Worm (Caenorhabditis elegans) whole organism, L2 larva: ENCODE data around the gene bcl-7.

Experiments
- C34F6.9 ChIP-seq: fragments of 150-350 bp; optimal IDR thresholded peaks from 2 replicates; lab custom pipeline; 2014; ENCODE audit warnings: missing biosample characterization, missing genetic modification characterization
- F13H6.1 ChIP-seq: sonication (generic microtip); optimal IDR thresholded peaks from 2 replicates; lab custom pipeline; 2016; ENCODE audit warnings: missing genetic modification characterization, missing compliant biosample characterization
- R02D3.7 ChIP-seq: fragments of 150-350 bp; optimal IDR thresholded peaks from 2 replicates; lab custom pipeline; 2014; ENCODE audit warnings: missing biosample characterization, missing genetic modification characterization
- Y55F3AM.14 ChIP-seq: fragments of 200-800 bp; sonication (Bioruptor generic); optimal IDR thresholded peaks from 2 replicates; lab custom pipeline; 2018; ENCODE audit warnings: mild to moderate bottlenecking, missing genetic modification characterization, missing compliant biosample characterization
- ZK546.5 ChIP-seq: sonication (generic microtip); optimal IDR thresholded peaks from 2 replicates; lab custom pipeline; 2017; ENCODE audit warnings: missing biosample characterization, missing genetic modification characterization
- alr-1 ChIP-seq: fragments of 150-350 bp; optimal IDR thresholded peaks from 2 replicates; lab custom pipeline; 2014; ENCODE audit warnings: missing biosample characterization, missing genetic modification characterization
- aly-2 ChIP-seq: fragments of 150-350 bp; optimal IDR thresholded peaks from 2 replicates; lab custom pipeline; 2014; ENCODE audit warnings: missing biosample characterization, missing genetic modification characterization
- ama-1 ChIP-seq: fragments of 150-350 bp; optimal IDR thresholded peaks from 2 replicates; lab custom pipeline; 2018; ENCODE audit warnings: inconsistent platforms
- blmp-1 ChIP-seq: sonication (generic microtip); optimal IDR thresholded peaks from 2 replicates; lab custom pipeline; 2017; ENCODE audit warnings: missing genetic modification characterization, mild to moderate bottlenecking, missing compliant biosample characterization, antibody characterized with exemption, moderate library complexity; ENCODE audit not compliant: insufficient read depth
- ceh-82 ChIP-seq: fragments of 150-350 bp; optimal IDR thresholded peaks from 2 replicates; lab custom pipeline; 2014; ENCODE audit warnings: missing biosample characterization, missing genetic modification characterization
- crh-2 ChIP-seq: sonication (generic microtip); optimal IDR thresholded peaks from 2 replicates; lab custom pipeline; 2017; ENCODE audit warnings: missing biosample characterization, missing genetic modification characterization
- dmd-4 ChIP-seq: sonication (generic microtip); optimal IDR thresholded peaks from 2 replicates; lab custom pipeline; 2017; ENCODE audit warnings: missing biosample characterization, missing genetic modification characterization
- egl-27 ChIP-seq: sonication (generic microtip); optimal IDR thresholded peaks from 3 replicates; lab custom pipeline; 2017; ENCODE audit warnings: missing biosample characterization, missing genetic modification reagents, missing genetic modification characterization
- elt-1 ChIP-seq: fragments of 150-350 bp; optimal IDR thresholded peaks from 2 replicates; lab custom pipeline; 2014; ENCODE audit warnings: missing biosample characterization, missing genetic modification characterization
- elt-3 ChIP-seq: sonication (generic microtip); optimal IDR thresholded peaks from 2 replicates; lab custom pipeline; 2017; ENCODE audit warnings: missing biosample characterization, missing genetic modification characterization
- fos-1 ChIP-seq: fragments of 150-350 bp; optimal IDR thresholded peaks from 2 replicates; lab custom pipeline; 2014; ENCODE audit warnings: missing biosample characterization, missing genetic modification characterization
- gmeb-1 ChIP-seq: fragments of 150-350 bp; optimal IDR thresholded peaks from 2 replicates; lab custom pipeline; 2014; ENCODE audit warnings: missing biosample characterization, missing genetic modification characterization
- lin-11 ChIP-seq: fragments of 150-350 bp; sonication (generic microtip); optimal IDR thresholded peaks from 2 replicates; lab custom pipeline; 2014; ENCODE audit warnings: missing biosample characterization, missing genetic modification characterization, inconsistent platforms, mixed read lengths
- lin-13 ChIP-seq: fragments of 150-350 bp; optimal IDR thresholded peaks from 2 replicates; lab custom pipeline; 2014; ENCODE audit warnings: missing biosample characterization, missing genetic modification reagents, missing genetic modification characterization
- lin-39 ChIP-seq: fragments of 150-350 bp; optimal IDR thresholded peaks from 2 replicates; lab custom pipeline; 2014; ENCODE audit warnings: missing biosample characterization, missing genetic modification reagents, missing genetic modification characterization
- lsy-2 ChIP-seq, 2 experiments: fragments of 150-350 bp in 1 of 2; sonication (generic microtip) in 1 of 2; optimal IDR thresholded peaks; 2 replicates each; lab custom pipeline; 2014 to 2017; ENCODE audit warnings: missing biosample characterization in 2 of 2, missing genetic modification characterization in 2 of 2
- mbf-1 ChIP-seq: sonication (generic microtip); optimal IDR thresholded peaks from 2 replicates; lab custom pipeline; 2017; ENCODE audit warnings: missing biosample characterization, missing genetic modification characterization
- nhr-11 ChIP-seq: fragments of 150-350 bp; optimal IDR thresholded peaks from 2 replicates; lab custom pipeline; 2014; ENCODE audit warnings: missing biosample characterization, missing genetic modification characterization
- nhr-12 ChIP-seq: fragments of 150-350 bp; optimal IDR thresholded peaks from 2 replicates; lab custom pipeline; 2014; ENCODE audit warnings: missing biosample characterization, missing genetic modification characterization
- nhr-129 ChIP-seq: fragments of 150-350 bp; optimal IDR thresholded peaks from 2 replicates; lab custom pipeline; 2014; ENCODE audit warnings: missing biosample characterization, missing genetic modification characterization
- nhr-21 ChIP-seq: fragments of 150-350 bp; optimal IDR thresholded peaks from 2 replicates; lab custom pipeline; 2014; ENCODE audit warnings: missing biosample characterization, missing genetic modification characterization
- nhr-23 ChIP-seq: fragments of 150-350 bp; optimal IDR thresholded peaks from 2 replicates; lab custom pipeline; 2014; ENCODE audit warnings: missing biosample characterization, missing genetic modification reagents, missing genetic modification characterization
- nhr-237 ChIP-seq: fragments of 150-350 bp; optimal IDR thresholded peaks from 2 replicates; lab custom pipeline; 2014; ENCODE audit warnings: missing biosample characterization, missing genetic modification characterization
- nhr-77 ChIP-seq: fragments of 150-350 bp; optimal IDR thresholded peaks from 2 replicates; lab custom pipeline; 2014; ENCODE audit warnings: missing biosample characterization, missing genetic modification characterization
- peb-1 ChIP-seq: fragments of 150-350 bp; optimal IDR thresholded peaks from 2 replicates; lab custom pipeline; 2014; ENCODE audit warnings: missing biosample characterization, missing genetic modification characterization
- sem-4 ChIP-seq: fragments of 150-350 bp; optimal IDR thresholded peaks from 2 replicates; lab custom pipeline; 2014; ENCODE audit warnings: missing biosample characterization, missing genetic modification reagents, missing genetic modification characterization
- sma-3 ChIP-seq: sonication (generic microtip); optimal IDR thresholded peaks from 2 replicates; lab custom pipeline; 2016; ENCODE audit warnings: missing genetic modification reagents, missing genetic modification characterization, missing compliant biosample characterization
- sma-9 ChIP-seq, 2 experiments: fragments of 150-350 bp in 1 of 2; sonication (generic microtip) in 1 of 2; optimal IDR thresholded peaks; 2 replicates each; lab custom pipeline; 2014 to 2016; ENCODE audit warnings: missing genetic modification characterization in 2 of 2, mild to moderate bottlenecking in 1 of 2, missing biosample characterization in 1 of 2, missing compliant biosample characterization in 1 of 2, missing genetic modification reagents in 1 of 2, moderate library complexity in 1 of 2
- snpc-4 ChIP-seq: fragments of 150-350 bp; optimal IDR thresholded peaks from 2 replicates; lab custom pipeline; 2014; ENCODE audit warnings: missing biosample characterization, missing genetic modification characterization
- unc-39 ChIP-seq: fragments of 150-350 bp; optimal IDR thresholded peaks from 2 replicates; lab custom pipeline; 2014; ENCODE audit warnings: missing biosample characterization, missing genetic modification characterization
- unc-55 ChIP-seq: fragments of 150-350 bp; sonication (generic microtip); optimal IDR thresholded peaks from 3 replicates; lab custom pipeline; 2014; ENCODE audit warnings: missing biosample characterization, missing genetic modification reagents, missing genetic modification characterization
- zag-1 ChIP-seq: fragments of 150-350 bp; optimal IDR thresholded peaks from 2 replicates; lab custom pipeline; 2014; ENCODE audit warnings: missing biosample characterization, missing genetic modification characterization
- ztf-11 ChIP-seq: sonication (generic microtip); optimal IDR thresholded peaks from 2 replicates; lab custom pipeline; 2017; ENCODE audit warnings: missing biosample characterization, missing genetic modification characterization
- ztf-4 ChIP-seq: fragments of 150-350 bp; optimal IDR thresholded peaks from 2 replicates; lab custom pipeline; 2014; ENCODE audit warnings: missing biosample characterization, missing genetic modification characterization

The bcl-7 gene

DNA sequence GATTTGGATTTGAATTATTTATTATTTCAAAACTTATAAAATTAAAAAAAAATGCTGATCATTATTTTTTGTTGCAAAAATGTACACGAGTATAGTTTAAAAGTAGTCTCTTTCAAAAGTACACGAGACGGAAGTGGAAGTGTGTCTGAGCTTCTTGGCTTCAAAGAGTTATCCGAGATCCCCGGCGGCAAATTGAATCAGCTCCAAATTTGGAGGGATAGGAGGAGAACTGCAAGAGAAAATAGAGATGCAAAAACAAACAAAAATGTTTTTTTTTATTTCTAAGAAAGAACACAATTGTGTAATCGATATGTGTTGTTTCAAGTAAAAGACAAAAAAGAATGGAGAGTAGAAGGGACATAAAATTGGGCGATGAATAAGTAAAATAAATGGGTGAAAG lies 23.3 kb upstream of the bcl-7 start:
- TF ChIP-seq aly-2 (tag; lab: Kevin White, UChicago) (no peak), ztf-4 (tag; lab: Kevin White, UChicago) (no peak), nhr-77 (tag; lab: Kevin White, UChicago) (no peak)

DNA sequence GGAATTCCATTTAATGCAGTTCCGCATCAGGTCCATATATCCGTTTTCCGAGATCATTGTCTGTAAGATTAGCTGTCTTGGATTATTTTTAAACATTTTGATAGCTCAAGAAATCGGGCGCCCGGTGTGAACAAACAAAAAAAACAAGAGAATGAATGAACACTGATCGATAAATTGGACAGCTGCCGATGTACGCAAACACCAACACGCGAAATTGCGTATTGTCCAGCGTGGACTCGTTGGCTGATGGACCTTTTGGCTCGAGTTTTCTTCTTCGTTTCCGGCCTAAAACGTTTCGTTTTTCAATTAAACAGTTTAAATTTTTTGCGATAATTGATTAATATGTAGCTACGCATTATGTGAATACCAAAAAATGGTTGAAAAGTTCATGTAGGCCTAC lies 19.8 kb upstream of the bcl-7 start, which contains the start of gene dpff-1:
Gene dpff-1, minus strand, starts transcription at position 288 of the 400 bp plus-strand sequence.
- TF ChIP-seq ztf-4 (tag; lab: Kevin White, UChicago) (no peak), C34F6.9 (tag; lab: Kevin White, UChicago) (peak; percentile 37), F13H6.1 (peak; percentile 34), lsy-2 (tag; optimal IDR thresholded peaks at IDR 0.05; lab: Kevin White, UChicago) (peak in 1 of 2 experiments; percentile 44), ama-1 (peak; percentile 21), lin-11 (tag; lab: Kevin White, UChicago) (no peak), crh-2 (peak; percentile 3), ZK546.5 (tag; lab: Kevin White, UChicago) (no peak), R02D3.7 (tag; lab: Kevin White, UChicago) (no peak), gmeb-1 (tag; lab: Kevin White, UChicago) (peak; percentile 5), lin-39 (tag; lab: Kevin White, UChicago) (no peak), unc-55 (GFP tag; lab: Kevin White, UChicago) (peak; percentile 39), nhr-129 (tag; lab: Kevin White, UChicago) (peak; percentile 39)

DNA sequence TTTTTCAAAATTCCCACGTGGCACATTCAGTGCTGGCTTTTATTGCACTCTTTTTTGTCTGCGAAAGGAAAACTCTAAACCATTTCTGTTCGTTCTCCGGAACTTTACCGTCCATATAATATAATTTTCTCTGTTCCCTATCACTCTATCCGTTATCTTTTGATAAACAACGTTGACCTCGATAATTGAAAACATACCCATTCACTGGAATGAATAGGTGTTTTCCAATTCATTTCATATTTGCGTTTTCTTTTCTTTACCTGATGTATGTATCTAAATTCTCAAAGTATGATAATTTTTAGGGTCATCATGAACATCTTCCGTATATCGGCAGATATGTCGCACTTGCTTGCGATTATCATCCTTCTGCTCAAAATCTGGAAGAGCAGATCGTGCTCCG lies 19.1 kb upstream of the bcl-7 start, which contains the start of gene erd-2.2:
Gene erd-2.2, plus strand, starts transcription at position 301 of the 400 bp plus-strand sequence.
- TF ChIP-seq nhr-237 (tag; lab: Kevin White, UChicago) (no peak), ztf-4 (tag; lab: Kevin White, UChicago) (no peak), lin-39 (tag; lab: Kevin White, UChicago) (no peak), R02D3.7 (tag; lab: Kevin White, UChicago) (no peak), nhr-12 (tag; lab: Kevin White, UChicago) (no peak), ama-1 (no peak), lin-11 (tag; lab: Kevin White, UChicago) (no peak), aly-2 (tag; lab: Kevin White, UChicago) (no peak), nhr-11 (tag; lab: Kevin White, UChicago) (no peak), nhr-21 (tag; lab: Kevin White, UChicago) (no peak), ZK546.5 (tag; lab: Kevin White, UChicago) (no peak), blmp-1 (tag; lab: Kevin White, UChicago) (no peak), sem-4 (tag; lab: Kevin White, UChicago) (no peak), mbf-1 (tag; lab: Kevin White, UChicago) (no peak), gmeb-1 (tag; lab: Kevin White, UChicago) (no peak), unc-55 (GFP tag; lab: Kevin White, UChicago) (no peak), elt-3 (tag; lab: Kevin White, UChicago) (no peak), egl-27 (tag; lab: Kevin White, UChicago) (no peak)

DNA sequence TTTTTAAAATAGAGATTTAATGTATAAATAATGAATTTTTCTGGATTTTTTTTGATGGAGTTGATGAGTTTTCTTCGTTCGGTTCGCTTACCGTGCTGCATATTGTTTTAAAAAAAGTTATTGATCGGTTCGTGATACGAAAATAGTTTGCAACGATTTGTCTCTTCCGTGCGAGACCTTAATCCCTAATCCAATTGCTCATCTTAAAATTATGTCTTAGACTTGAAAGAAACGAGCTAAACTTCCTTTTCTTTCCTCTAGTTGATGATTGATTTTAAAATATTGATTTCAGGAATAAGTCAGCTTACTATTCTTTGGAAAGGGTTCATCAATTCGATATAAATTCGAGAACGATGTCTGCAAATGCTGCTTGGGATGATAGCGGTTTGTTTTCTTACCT lies 17.5 kb upstream of the bcl-7 start, which contains the start of gene C28H8.3:
Gene C28H8.3, plus strand, starts transcription at position 293 of the 400 bp plus-strand sequence.
- TF ChIP-seq dmd-4 (tag; lab: Kevin White, UChicago), result no peak
- TF ChIP-seq mbf-1 (tag; lab: Kevin White, UChicago), result no peak
- TF ChIP-seq sma-9 (GFP tag; optimal IDR thresholded peaks at IDR 0.05; lab: Kevin White, UChicago), result no peak
- no peak for TF ChIP-seq sma-9 (tag; optimal IDR thresholded peaks at IDR 0.05; lab: Kevin White, UChicago)
- no peak for TF ChIP-seq ama-1
- TF ChIP-seq elt-3 (tag; lab: Kevin White, UChicago), result no peak

DNA sequence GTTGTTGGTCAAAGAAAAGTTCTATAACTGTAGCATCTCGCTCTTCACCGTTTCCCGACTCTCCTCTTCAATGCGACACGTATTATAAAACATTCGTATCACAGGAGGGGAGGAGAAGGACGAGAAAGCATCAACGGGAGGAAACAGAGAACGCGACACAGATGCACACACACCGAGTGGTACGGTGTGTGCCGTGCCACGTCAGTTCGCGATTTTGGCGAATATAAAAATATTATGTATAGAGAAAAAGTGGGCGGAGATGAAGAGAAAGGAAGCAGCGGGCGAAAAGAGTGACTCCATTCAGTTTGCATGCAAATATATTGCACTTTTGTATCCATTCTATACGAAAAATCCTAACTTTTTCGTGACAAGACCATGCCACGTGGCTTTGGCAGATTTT lies 11.2 kb upstream of the bcl-7 start:
- TF ChIP-seq nhr-23 (tag; lab: Kevin White, UChicago) (no peak), nhr-11 (tag; lab: Kevin White, UChicago) (no peak), lin-39 (tag; lab: Kevin White, UChicago) (no peak), sma-9 (GFP tag; optimal IDR thresholded peaks at IDR 0.05; lab: Kevin White, UChicago) (peak; percentile 15), sma-9 (tag; optimal IDR thresholded peaks at IDR 0.05; lab: Kevin White, UChicago) (no peak), ztf-11 (tag; lab: Kevin White, UChicago) (no peak), dmd-4 (tag; lab: Kevin White, UChicago) (no peak), aly-2 (tag; lab: Kevin White, UChicago) (no peak), alr-1 (no peak), blmp-1 (tag; lab: Kevin White, UChicago) (no peak), ama-1 (no peak), Y55F3AM.14 (GFP tag; lab: Kevin White, UChicago) (no peak), nhr-21 (tag; lab: Kevin White, UChicago) (no peak), peb-1 (tag; lab: Kevin White, UChicago) (no peak), ceh-82 (tag; lab: Kevin White, UChicago) (no peak), unc-39 (no peak), lin-13 (GFP tag; lab: Kevin White, UChicago) (no peak), nhr-12 (tag; lab: Kevin White, UChicago) (no peak), gmeb-1 (tag; lab: Kevin White, UChicago) (no peak), elt-1 (tag; lab: Kevin White, UChicago) (no peak), fos-1 (tag; lab: Kevin White, UChicago) (peak; percentile 67), snpc-4 (tag; lab: Kevin White, UChicago) (no peak), mbf-1 (tag; lab: Kevin White, UChicago) (no peak), C34F6.9 (tag; lab: Kevin White, UChicago) (no peak), crh-2 (peak; percentile 74), sma-3 (GFP tag; lab: Kevin White, UChicago) (no peak), zag-1 (no peak)
- TF ChIP-seq, all 48 proteins: peak for 3
